Fruit fly (Drosophila melanogaster) whole organism, pupa: ENCODE measurements around the gene VhaM9.7-c.

Source experiments
- CG10348 ChIP-seq: fragments of 200-800 bp; sonication (Bioruptor generic); IDR thresholded peaks from 2 replicates; pipeline ENCODE4 v1.3.6; 2022; ENCODE audit warnings: missing biosample characterization, missing genetic modification characterization
- CG12605 ChIP-seq: fragments of 200-800 bp; sonication (Bioruptor generic); IDR thresholded peaks from 2 replicates; pipeline ENCODE4 v1.3.6; 2022; ENCODE audit warnings: missing biosample characterization, missing genetic modification characterization
- CG13204 ChIP-seq: fragments of 200-800 bp; sonication (Bioruptor generic); optimal IDR thresholded peaks from 2 replicates; lab custom pipeline; 2018; ENCODE audit warnings: missing biosample characterization, mild to moderate bottlenecking, missing genetic modification characterization, moderate library complexity
- CG14655 ChIP-seq: fragments of 200-800 bp; sonication (Bioruptor generic); optimal IDR thresholded peaks from 3 replicates; lab custom pipeline; 2017; ENCODE audit warnings: mild to moderate bottlenecking, missing biosample characterization, missing genetic modification reagents, missing genetic modification characterization
- CG15710 ChIP-seq: fragments of 200-800 bp; sonication (Bioruptor generic); optimal IDR thresholded peaks from 2 replicates; lab custom pipeline; 2018; ENCODE audit warnings: missing biosample characterization, mild to moderate bottlenecking, missing genetic modification characterization, moderate library complexity
- CG17806 ChIP-seq: fragments of 200-800 bp; sonication (Bioruptor generic); optimal IDR thresholded peaks from 2 replicates; lab custom pipeline; 2018; ENCODE audit warnings: missing biosample characterization, mild to moderate bottlenecking, missing genetic modification characterization, moderate library complexity
- CG32121 ChIP-seq: fragments of 200-800 bp; sonication (Bioruptor generic); IDR thresholded peaks from 2 replicates; pipeline ENCODE4 v1.3.6; 2022; ENCODE audit warnings: missing biosample characterization, missing genetic modification characterization
- CG34367 ChIP-seq: fragments of 200-800 bp; sonication (Bioruptor generic); optimal IDR thresholded peaks from 2 replicates; lab custom pipeline; 2018; ENCODE audit warnings: missing biosample characterization, mild to moderate bottlenecking, missing genetic modification characterization
- CG4496 ChIP-seq: fragments of 200-800 bp; sonication (Bioruptor generic); IDR thresholded peaks from 3 replicates; pipeline ENCODE4 v1.3.6; 2022; ENCODE audit warnings: missing biosample characterization, missing genetic modification characterization
- CG8159 ChIP-seq: fragments of 200-800 bp; sonication (Bioruptor generic); optimal IDR thresholded peaks from 3 replicates; lab custom pipeline; 2018; ENCODE audit warnings: missing biosample characterization, mild to moderate bottlenecking, missing genetic modification characterization, moderate library complexity
- CG8301 ChIP-seq: fragments of 200-800 bp; sonication (Bioruptor generic); optimal IDR thresholded peaks from 2 replicates; lab custom pipeline; 2018; ENCODE audit warnings: missing biosample characterization, mild to moderate bottlenecking, missing genetic modification characterization
- CG9948 ChIP-seq: fragments of 200-800 bp; sonication (Bioruptor generic); optimal IDR thresholded peaks from 2 replicates; lab custom pipeline; 2018; ENCODE audit warnings: missing biosample characterization, mild to moderate bottlenecking, missing genetic modification characterization, moderate library complexity
- D1 ChIP-seq: fragments of 200-800 bp; sonication (Bioruptor generic); optimal IDR thresholded peaks from 2 replicates; lab custom pipeline; 2018; ENCODE audit warnings: missing biosample characterization, mild to moderate bottlenecking, missing genetic modification characterization, moderate library complexity
- EcR ChIP-seq: fragments of 200-800 bp; sonication (Bioruptor generic); optimal IDR thresholded peaks from 3 replicates; lab custom pipeline; 2019; ENCODE audit warnings: missing biosample characterization, missing genetic modification characterization, mild to moderate bottlenecking, moderate library complexity, missing genetic modification reagents
- Ets98B ChIP-seq: fragments of 200-800 bp; sonication (Bioruptor generic); IDR thresholded peaks from 2 replicates; pipeline ENCODE4 v1.3.6; 2022; ENCODE audit warnings: missing biosample characterization, missing genetic modification characterization
- Pif1A ChIP-seq: fragments of 200-800 bp; sonication (Bioruptor generic); optimal IDR thresholded peaks from 3 replicates; lab custom pipeline; 2016; ENCODE audit warnings: missing biosample characterization, missing genetic modification characterization
- Pif1B ChIP-seq: fragments of 200-800 bp; sonication (Bioruptor generic); optimal IDR thresholded peaks from 3 replicates; lab custom pipeline; 2016; ENCODE audit warnings: missing biosample characterization, missing genetic modification characterization
- Snoo ChIP-seq: fragments of 200-800 bp; sonication (Bioruptor generic); optimal IDR thresholded peaks from 3 replicates; lab custom pipeline; 2017; ENCODE audit warnings: missing biosample characterization, mild to moderate bottlenecking, missing genetic modification characterization, inconsistent platforms
- fd96Ca ChIP-seq: fragments of 200-800 bp; sonication (Bioruptor generic); IDR thresholded peaks from 3 replicates; pipeline ENCODE4 v1.3.6; 2022; ENCODE audit warnings: missing biosample characterization, missing genetic modification characterization
- gl ChIP-seq: fragments of 200-800 bp; sonication (Bioruptor generic); optimal IDR thresholded peaks from 2 replicates; lab custom pipeline; 2018; ENCODE audit warnings: missing biosample characterization, mild to moderate bottlenecking, missing genetic modification characterization
- rn ChIP-seq: fragments of 200-800 bp; sonication (Bioruptor generic); IDR thresholded peaks from 2 replicates; pipeline ENCODE4 v1.3.6; 2022; ENCODE audit warnings: missing biosample characterization, missing genetic modification characterization

VhaM9.7-c gene

DNA sequence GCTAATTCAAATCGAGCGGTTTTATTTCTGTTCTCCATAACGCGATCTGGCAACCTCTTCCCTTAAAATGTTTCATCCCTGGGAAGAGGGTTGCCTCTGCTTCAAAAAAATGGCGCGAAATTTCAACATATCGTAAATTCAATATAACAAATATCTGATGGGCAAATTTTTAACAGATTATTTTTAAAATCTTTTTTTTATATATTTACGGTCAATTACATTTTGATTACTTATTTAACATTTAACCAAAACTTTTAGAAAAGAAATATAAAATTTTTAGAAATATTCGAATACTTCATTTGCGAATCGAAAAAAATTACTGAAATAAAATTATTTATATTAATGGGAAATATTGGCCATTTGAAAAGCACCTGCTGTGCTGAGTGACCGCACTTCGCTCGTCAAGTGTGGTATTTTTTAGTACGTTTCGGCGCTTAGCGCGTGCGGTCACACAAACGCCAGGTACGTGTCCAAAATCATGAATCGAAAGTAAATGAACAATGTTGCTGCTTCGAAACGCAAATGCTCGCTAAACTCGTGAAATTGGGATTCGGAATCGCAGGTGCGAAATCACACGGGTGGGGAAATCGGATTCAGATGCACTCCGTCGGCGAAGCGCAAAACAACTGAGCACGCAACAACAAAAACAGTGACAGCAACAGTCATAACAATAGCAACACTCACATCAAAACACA, 16.6 kb downstream of the VhaM9.7-c start, which contains the start of gene Ero1L:
Gene Ero1L, plus strand, starts transcription at position 448 of the 695 bp plus-strand sequence.
- TF ChIP-seq CG10348 (GFP tag; lab: Robert Waterston, UW) (no peak), EcR (GFP tag; lab: Kevin White, UChicago) (no peak), Pif1A (GFP tag; lab: Kevin White, UChicago) (peak; percentile 15), Ets98B (no peak), fd96Ca (0 out of 3 replicates have a peak, but pooled peaks have one; percentile 50), CG9948 (tag; lab: Kevin White, UChicago) (peak; percentile 39), CG12605 (no peak), CG8159 (tag; lab: Kevin White, UChicago) (peak; percentile 43), CG17806 (peak; percentile 16), CG8301 (tag; lab: Kevin White, UChicago) (no peak), CG13204 (GFP tag; lab: Kevin White, UChicago) (no peak), CG4496 (GFP tag; lab: Robert Waterston, UW) (no peak; the same call in 1 of the 3 replicates), Snoo (no peak), gl (peak; percentile 18), CG32121 (GFP tag; lab: Robert Waterston, UW) (0 out of 2 replicates have a peak, but pooled peaks have one; percentile 23), Pif1B (no peak), D1 (peak; percentile 91), CG34367 (no peak), rn (no peak), CG14655 (GFP tag; lab: Kevin White, UChicago) (no peak), CG15710 (tag; lab: Kevin White, UChicago) (peak; percentile 4)

DNA sequence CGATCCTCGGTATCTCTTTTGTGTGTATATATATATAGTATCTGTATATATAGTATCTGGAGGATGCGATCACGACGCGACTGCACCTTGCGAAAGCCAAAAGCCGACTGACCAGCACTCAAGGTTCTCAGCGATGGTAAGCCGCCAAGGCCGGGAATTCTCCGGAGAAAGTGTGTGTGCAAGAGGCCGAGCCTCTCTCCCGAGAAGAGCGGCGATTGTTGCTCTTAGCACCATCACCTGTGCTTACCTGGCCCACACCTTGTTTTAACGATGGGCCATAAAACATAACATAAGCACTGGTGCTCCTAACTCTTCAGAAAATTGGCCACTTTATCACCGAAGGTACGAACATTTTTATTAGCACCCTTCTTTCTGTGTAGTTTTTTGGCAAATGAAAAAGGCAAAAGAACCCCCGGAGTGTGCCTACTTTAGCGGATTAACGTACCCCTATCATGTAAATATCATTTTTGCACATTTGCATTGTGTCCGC, 19.3 kb downstream of the VhaM9.7-c start, which contains the start of gene mas:
Gene mas, minus strand, starts transcription at position 112 of the 490 bp plus-strand sequence.
- TF ChIP-seq rn: no peak
- no peak for TF ChIP-seq Pif1A (GFP tag; lab: Kevin White, UChicago)
- no peak; the same call in 2 of the 3 replicates for TF ChIP-seq fd96Ca
- no peak for TF ChIP-seq gl
- TF ChIP-seq Ets98B: no peak
- no peak for TF ChIP-seq CG8301 (tag; lab: Kevin White, UChicago)
- TF ChIP-seq CG4496 (GFP tag; lab: Robert Waterston, UW): no peak
- TF ChIP-seq CG14655 (GFP tag; lab: Kevin White, UChicago): no peak
- TF ChIP-seq EcR (GFP tag; lab: Kevin White, UChicago): no peak
- TF ChIP-seq CG34367: no peak
- TF ChIP-seq Pif1B: no peak
- no peak for TF ChIP-seq CG12605
- no peak for TF ChIP-seq CG15710 (tag; lab: Kevin White, UChicago)
- no peak for TF ChIP-seq CG8159 (tag; lab: Kevin White, UChicago)
- TF ChIP-seq CG9948 (tag; lab: Kevin White, UChicago): no peak
- TF ChIP-seq D1: no peak
- no peak for TF ChIP-seq Snoo
- no peak for TF ChIP-seq CG10348 (GFP tag; lab: Robert Waterston, UW)
- no peak for TF ChIP-seq CG17806
- no peak for TF ChIP-seq CG32121 (GFP tag; lab: Robert Waterston, UW)

DNA sequence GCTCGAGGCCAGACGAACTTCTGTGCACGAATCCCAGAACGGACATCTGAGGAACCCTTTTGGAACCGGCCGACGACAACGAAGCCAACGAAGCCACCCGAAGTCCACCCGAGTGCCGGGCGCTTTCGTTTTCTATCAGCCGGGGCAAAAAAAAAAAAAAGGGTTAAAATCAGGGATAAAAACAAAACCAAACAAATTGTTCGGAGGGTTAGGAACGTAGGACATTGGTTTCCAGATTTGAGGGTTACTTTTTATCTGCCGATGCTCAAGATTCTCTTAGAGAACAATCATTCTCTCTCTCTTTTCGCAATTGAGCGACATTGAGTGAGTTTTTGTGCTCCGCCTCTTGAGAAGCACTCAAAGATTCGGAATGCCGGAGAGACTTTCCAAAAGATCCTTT, 25.7 kb downstream of the VhaM9.7-c start, which contains the start of gene nab:
Gene nab, minus strand, starts transcription at position 7 of the 400 bp plus-strand sequence.
- peak; percentile 23 for TF ChIP-seq Snoo
- no peak for TF ChIP-seq CG8301 (tag; lab: Kevin White, UChicago)
- no peak for TF ChIP-seq CG14655 (GFP tag; lab: Kevin White, UChicago)
- TF ChIP-seq fd96Ca: no peak
- TF ChIP-seq rn: no peak
- TF ChIP-seq EcR (GFP tag; lab: Kevin White, UChicago): no peak
- TF ChIP-seq, all 21 proteins: peak for 1

DNA sequence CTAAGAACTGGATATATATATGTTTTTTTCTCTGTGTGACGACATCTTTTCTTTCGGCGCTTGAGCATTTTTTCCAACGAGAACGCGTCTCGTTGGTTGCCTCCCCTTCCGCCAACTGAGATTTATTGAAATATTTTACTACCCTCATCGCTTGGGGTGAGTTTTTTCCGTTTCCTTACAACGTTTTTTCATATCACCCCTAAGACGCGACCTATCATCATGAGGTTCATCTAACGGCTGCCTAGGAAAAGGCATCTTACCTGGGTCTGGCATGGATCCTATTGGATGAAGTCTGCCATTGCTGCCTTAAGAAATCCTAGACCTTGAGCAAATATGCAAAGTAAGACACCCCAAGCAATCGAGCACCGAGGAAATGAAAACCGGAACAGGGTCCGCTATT, 27.4 kb downstream of the VhaM9.7-c start:
- TF ChIP-seq CG8159 (tag; lab: Kevin White, UChicago): no peak
- TF ChIP-seq CG14655 (GFP tag; lab: Kevin White, UChicago): no peak
- no peak for TF ChIP-seq CG4496 (GFP tag; lab: Robert Waterston, UW)
- TF ChIP-seq Ets98B: no peak
- TF ChIP-seq CG32121 (GFP tag; lab: Robert Waterston, UW): no peak
- no peak for TF ChIP-seq Pif1B
- TF ChIP-seq rn: no peak
- TF ChIP-seq CG8301 (tag; lab: Kevin White, UChicago): no peak
- no peak for TF ChIP-seq CG34367
- TF ChIP-seq CG15710 (tag; lab: Kevin White, UChicago): no peak
- no peak for TF ChIP-seq Pif1A (GFP tag; lab: Kevin White, UChicago)
- TF ChIP-seq gl: no peak
- TF ChIP-seq CG13204 (GFP tag; lab: Kevin White, UChicago): no peak
- TF ChIP-seq CG10348 (GFP tag; lab: Robert Waterston, UW): no peak
- no peak for TF ChIP-seq CG17806
- TF ChIP-seq Snoo: no peak
- TF ChIP-seq CG12605: no peak

DNA sequence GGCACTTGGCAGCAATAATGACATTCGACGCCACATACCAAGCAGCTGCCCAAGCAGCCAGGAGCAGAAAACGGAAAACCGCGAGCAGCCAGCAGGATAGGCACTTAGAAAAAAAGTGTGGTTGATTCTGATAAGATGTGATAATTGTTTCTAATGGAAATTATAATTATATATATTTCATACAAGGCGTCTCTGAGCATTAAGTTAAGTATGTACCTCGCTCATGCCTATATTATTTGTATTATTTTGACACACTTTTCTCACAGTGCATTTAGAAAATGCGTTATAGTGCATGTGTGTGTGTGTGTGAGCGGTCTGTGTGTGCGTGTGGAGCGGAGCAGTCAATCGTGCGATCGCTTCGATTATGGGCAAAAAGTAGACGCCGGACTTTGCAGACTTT, 28.3 kb downstream of the VhaM9.7-c start:
- peak; percentile 80 for TF ChIP-seq CG9948 (tag; lab: Kevin White, UChicago)
- no peak for TF ChIP-seq rn
- TF ChIP-seq D1: peak; percentile 63
- peak; percentile 73 for TF ChIP-seq Pif1B
- peak; percentile 73 for TF ChIP-seq Pif1A (GFP tag; lab: Kevin White, UChicago)
- TF ChIP-seq Snoo: peak; percentile 17
- peak; percentile 79 for TF ChIP-seq CG15710 (tag; lab: Kevin White, UChicago)
- TF ChIP-seq CG34367: peak; percentile 70
- TF ChIP-seq fd96Ca: peak; percentile 44; the same call in 1 of the 3 replicates
- TF ChIP-seq CG14655 (GFP tag; lab: Kevin White, UChicago): peak; percentile 68
- TF ChIP-seq CG8301 (tag; lab: Kevin White, UChicago): peak; percentile 63
- no peak for TF ChIP-seq EcR (GFP tag; lab: Kevin White, UChicago)
- peak; percentile 20; the same call in 1 of the 2 replicates for TF ChIP-seq CG12605
- TF ChIP-seq CG13204 (GFP tag; lab: Kevin White, UChicago): peak; percentile 37
- TF ChIP-seq Ets98B: peak; percentile 16; the same call in 1 of the 2 replicates
- TF ChIP-seq CG10348 (GFP tag; lab: Robert Waterston, UW): no peak
- peak; percentile 78 for TF ChIP-seq CG8159 (tag; lab: Kevin White, UChicago)
- peak; percentile 69; the same call in 1 of the 3 replicates for TF ChIP-seq CG4496 (GFP tag; lab: Robert Waterston, UW)
- TF ChIP-seq CG32121 (GFP tag; lab: Robert Waterston, UW): no peak
- TF ChIP-seq CG17806: peak; percentile 79
- TF ChIP-seq gl: peak; percentile 36
- TF ChIP-seq, all 21 proteins: peak for 17
